Fruit fly (Drosophila melanogaster): ENCODE measurements around the gene CG31659.
A peak's percentile ranks its signal among the peaks of the same experiment; 100 is the strongest.

Gene CG31659

dm6 chr2L:1404896-1405453 is 45.4 kb upstream of the CG31659 start:
- TF ChIP-seq dsf (GFP tag; optimal IDR thresholded peaks at IDR 0.05; ENCODE audit: borderline replicate concordance) (no peak), usp (GFP tag; optimal IDR thresholded peaks at IDR 0.05) (no peak), psq (GFP tag; optimal IDR thresholded peaks at IDR 0.05) (no peak), Mio (GFP tag; optimal IDR thresholded peaks at IDR 0.05) (no peak), CrebA (GFP tag; optimal IDR thresholded peaks at IDR 0.05; ENCODE audit: borderline replicate concordance) (no peak), Myc (optimal IDR thresholded peaks at IDR 0.05) (no peak), tai (GFP tag; optimal IDR thresholded peaks at IDR 0.05) (no peak), N (GFP tag; optimal IDR thresholded peaks at IDR 0.05) (no peak), GATAd (GFP tag; optimal IDR thresholded peaks at IDR 0.05) (no peak), Vsx2 (GFP tag; optimal IDR thresholded peaks at IDR 0.05; ENCODE audit: partially characterized antibody) (no peak), CG9705 (GFP tag; optimal IDR thresholded peaks at IDR 0.05) (no peak), woc (GFP tag; optimal IDR thresholded peaks at IDR 0.05) (no peak), Dfd (GFP tag; optimal IDR thresholded peaks at IDR 0.05) (no peak), jim (GFP tag; optimal IDR thresholded peaks at IDR 0.05) (no peak), sage (GFP tag; optimal IDR thresholded peaks at IDR 0.05) (no peak), ey (GFP tag; optimal IDR thresholded peaks at IDR 0.05) (no peak), Hr83 (GFP tag; optimal IDR thresholded peaks at IDR 0.05; ENCODE audit: poor library complexity, severe bottlenecking) (no peak), pan (optimal IDR thresholded peaks at IDR 0.05) (no peak), sv (GFP tag; optimal IDR thresholded peaks at IDR 0.05) (no peak)

dm6 chr2L:1402728-1403127 is 43.1 kb upstream of the CG31659 start:
- TF ChIP-seq Hr78 (GFP tag; optimal IDR thresholded peaks at IDR 0.05) (no peak), Jra (GFP tag; optimal IDR thresholded peaks at IDR 0.05) (no peak), usp (GFP tag; optimal IDR thresholded peaks at IDR 0.05) (no peak), woc (GFP tag; optimal IDR thresholded peaks at IDR 0.05) (no peak), Myc (optimal IDR thresholded peaks at IDR 0.05) (no peak), Dfd (GFP tag; optimal IDR thresholded peaks at IDR 0.05) (no peak), dmrt93B (GFP tag; optimal IDR thresholded peaks at IDR 0.05) (no peak), HLH106 (tag; optimal IDR thresholded peaks at IDR 0.05) (no peak), sage (GFP tag; optimal IDR thresholded peaks at IDR 0.05) (no peak)

dm6 chr2L:1399434-1399833 is 39.8 kb upstream of the CG31659 start:
- TF ChIP-seq psq (GFP tag; optimal IDR thresholded peaks at IDR 0.05) (no peak), dsf (GFP tag; optimal IDR thresholded peaks at IDR 0.05; ENCODE audit: borderline replicate concordance) (no peak), HLH106 (tag; optimal IDR thresholded peaks at IDR 0.05) (no peak), tai (GFP tag; optimal IDR thresholded peaks at IDR 0.05) (no peak), h (GFP tag; optimal IDR thresholded peaks at IDR 0.05) (no peak), dl (GFP tag; optimal IDR thresholded peaks at IDR 0.05; ENCODE audit: insufficient read depth in 1 of 2, partially characterized antibody in 2 of 2) (no peak)

- TF ChIP-seq CG32264 (GFP tag; optimal IDR thresholded peaks at IDR 0.05) (no peak), rgr (GFP tag; optimal IDR thresholded peaks at IDR 0.05) (no peak), Hr78 (GFP tag; optimal IDR thresholded peaks at IDR 0.05) (no peak), Hnf4 (GFP tag; optimal IDR thresholded peaks at IDR 0.05) (no peak), foxo (GFP tag; optimal IDR thresholded peaks at IDR 0.05) (peak in 1 of 2 experiments; percentile 17)
Measured at dm6 chr2L:1393611-1394010, 34.0 kb upstream of the CG31659 start.

dm6 chr2L:1390271-1390670 is 30.7 kb upstream of the CG31659 start:
- TF ChIP-seq fru (GFP tag; optimal IDR thresholded peaks at IDR 0.05): no peak
- TF ChIP-seq Sp1 (GFP tag; optimal IDR thresholded peaks at IDR 0.05): no peak
- no peak for TF ChIP-seq jim (GFP tag; optimal IDR thresholded peaks at IDR 0.05)
- TF ChIP-seq brk (GFP tag; optimal IDR thresholded peaks at IDR 0.05): no peak
- no peak for TF ChIP-seq rgr (GFP tag; optimal IDR thresholded peaks at IDR 0.05)
- TF ChIP-seq tai (GFP tag; optimal IDR thresholded peaks at IDR 0.05): no peak
- no peak for TF ChIP-seq HLH106 (tag; optimal IDR thresholded peaks at IDR 0.05)
- TF ChIP-seq br (GFP tag; optimal IDR thresholded peaks at IDR 0.05): no peak
- TF ChIP-seq ey (GFP tag; optimal IDR thresholded peaks at IDR 0.05): no peak
- no peak for TF ChIP-seq pan (optimal IDR thresholded peaks at IDR 0.05)
- TF ChIP-seq dl (GFP tag; optimal IDR thresholded peaks at IDR 0.05; ENCODE audit: insufficient read depth in 1 of 2, partially characterized antibody in 2 of 2): no peak
